Worm (Caenorhabditis elegans) whole organism, late embryonic: ENCODE data around the gene ttll-5.
A peak's percentile ranks its signal among the peaks of the same experiment; 100 is the strongest.

Source experiments
- C08G9.2 ChIP-seq: sonication (generic microtip); optimal IDR thresholded peaks from 2 replicates; lab custom pipeline; 2016; ENCODE audit warnings: mild to moderate bottlenecking, missing genetic modification characterization, moderate library complexity, missing compliant biosample characterization
- T23F11.4 ChIP-seq: fragments of 200-800 bp; sonication (Bioruptor generic); optimal IDR thresholded peaks from 2 replicates; lab custom pipeline; 2018; ENCODE audit warnings: mild to moderate bottlenecking, missing genetic modification characterization, missing compliant biosample characterization
- Y22D7AL.16 ChIP-seq: sonication (generic microtip); optimal IDR thresholded peaks from 2 replicates; lab custom pipeline; 2016; ENCODE audit warnings: missing genetic modification characterization, missing compliant biosample characterization
- ahr-1 ChIP-seq: sonication (generic microtip); optimal IDR thresholded peaks from 2 replicates; lab custom pipeline; 2016; ENCODE audit warnings: missing genetic modification characterization, missing compliant biosample characterization
- ama-1 ChIP-seq: fragments of 150-350 bp; optimal IDR thresholded peaks from 2 replicates; lab custom pipeline; 2014
- ceh-14 ChIP-seq: sonication (generic microtip); optimal IDR thresholded peaks from 2 replicates; lab custom pipeline; 2016; ENCODE audit warnings: missing genotype, missing genetic modification characterization, missing compliant biosample characterization
- ceh-18 ChIP-seq: sonication (generic microtip); optimal IDR thresholded peaks from 2 replicates; lab custom pipeline; 2016; ENCODE audit warnings: missing genetic modification characterization, missing compliant biosample characterization
- ceh-19 ChIP-seq: fragments of 200-800 bp; sonication (Bioruptor generic); optimal IDR thresholded peaks from 2 replicates; lab custom pipeline; 2018; ENCODE audit warnings: mild to moderate bottlenecking, missing genetic modification characterization, missing compliant biosample characterization
- ceh-22 ChIP-seq: sonication (generic microtip); optimal IDR thresholded peaks from 2 replicates; lab custom pipeline; 2017; ENCODE audit warnings: missing biosample characterization, missing genetic modification characterization
- ceh-30 ChIP-seq: fragments of 150-350 bp; optimal IDR thresholded peaks from 2 replicates; lab custom pipeline; 2014; ENCODE audit warnings: missing biosample characterization, missing genetic modification characterization
- ceh-31 ChIP-seq: sonication (generic microtip); optimal IDR thresholded peaks from 2 replicates; lab custom pipeline; 2016; ENCODE audit warnings: missing genetic modification characterization, missing compliant biosample characterization
- ceh-34 ChIP-seq: sonication (generic microtip); optimal IDR thresholded peaks from 2 replicates; lab custom pipeline; 2016; ENCODE audit warnings: mild to moderate bottlenecking, missing genetic modification characterization, missing compliant biosample characterization
- ceh-45 ChIP-seq: fragments of 200-800 bp; sonication (Bioruptor generic); IDR thresholded peaks from 2 replicates; pipeline ENCODE4 v1.3.6; 2022; ENCODE audit warnings: missing genetic modification reagents, missing genetic modification characterization, missing compliant biosample characterization
- ceh-6 ChIP-seq: fragments of 200-800 bp; sonication (Bioruptor generic); optimal IDR thresholded peaks from 2 replicates; lab custom pipeline; 2018; ENCODE audit warnings: mild to moderate bottlenecking, missing genetic modification characterization, missing compliant biosample characterization
- ceh-9 ChIP-seq: sonication (generic microtip); optimal IDR thresholded peaks from 2 replicates; lab custom pipeline; 2016; ENCODE audit warnings: mild to moderate bottlenecking, missing genetic modification characterization, inconsistent platforms, missing compliant biosample characterization
- che-1 ChIP-seq: sonication (generic microtip); optimal IDR thresholded peaks from 2 replicates; lab custom pipeline; 2016; ENCODE audit warnings: mild to moderate bottlenecking, missing genetic modification characterization, missing compliant biosample characterization
- dmd-4 ChIP-seq: sonication (generic microtip); optimal IDR thresholded peaks from 2 replicates; lab custom pipeline; 2016; ENCODE audit warnings: borderline replicate concordance, missing genetic modification characterization, missing compliant biosample characterization
- dve-1 ChIP-seq: sonication (generic microtip); optimal IDR thresholded peaks from 2 replicates; lab custom pipeline; 2017; ENCODE audit warnings: antibody characterized with exemption, mild to moderate bottlenecking, missing genetic modification characterization, missing compliant biosample characterization
- elt-2 ChIP-seq: sonication (generic microtip); optimal IDR thresholded peaks from 2 replicates; lab custom pipeline; 2016; ENCODE audit warnings: missing genetic modification reagents, missing genetic modification characterization, missing compliant biosample characterization
- elt-4 ChIP-seq: sonication (generic microtip); optimal IDR thresholded peaks from 2 replicates; lab custom pipeline; 2016; ENCODE audit warnings: missing genetic modification characterization, missing compliant biosample characterization
- ets-4 ChIP-seq: sonication (generic microtip); optimal IDR thresholded peaks from 2 replicates; lab custom pipeline; 2016; ENCODE audit warnings: missing genetic modification characterization, missing compliant biosample characterization
- eyg-1 ChIP-seq: sonication (generic microtip); optimal IDR thresholded peaks from 2 replicates; lab custom pipeline; 2016; ENCODE audit warnings: missing genotype, missing genetic modification characterization, missing compliant biosample characterization
- fax-1 ChIP-seq: sonication (generic microtip); optimal IDR thresholded peaks from 2 replicates; lab custom pipeline; 2016; ENCODE audit warnings: missing genotype, missing genetic modification characterization, missing compliant biosample characterization
- fkh-10 ChIP-seq: fragments of 150-350 bp; optimal IDR thresholded peaks from 2 replicates; lab custom pipeline; 2014; ENCODE audit warnings: missing biosample characterization, missing genetic modification reagents, missing genetic modification characterization
- gmeb-2 ChIP-seq: sonication (generic microtip); optimal IDR thresholded peaks from 2 replicates; lab custom pipeline; 2016; ENCODE audit warnings: missing genetic modification characterization, inconsistent platforms, missing compliant biosample characterization
- hlh-13 ChIP-seq: fragments of 200-800 bp; sonication (Bioruptor generic); optimal IDR thresholded peaks from 2 replicates; lab custom pipeline; 2018; ENCODE audit warnings: mild to moderate bottlenecking, missing genetic modification characterization, missing compliant biosample characterization
- hlh-30 ChIP-seq: sonication (generic microtip); optimal IDR thresholded peaks from 2 replicates; lab custom pipeline; 2017; ENCODE audit warnings: antibody characterized with exemption, missing genetic modification characterization, missing compliant biosample characterization; ENCODE audit not compliant: insufficient read depth
- hlh-6 ChIP-seq: sonication (generic microtip); optimal IDR thresholded peaks from 2 replicates; lab custom pipeline; 2016; ENCODE audit warnings: missing genotype, missing genetic modification characterization, missing compliant biosample characterization
- hlh-8 ChIP-seq: sonication (generic microtip); optimal IDR thresholded peaks from 2 replicates; lab custom pipeline; 2016; ENCODE audit warnings: missing genotype, missing genetic modification characterization, missing compliant biosample characterization
- lim-6 ChIP-seq: sonication (generic microtip); optimal IDR thresholded peaks from 2 replicates; lab custom pipeline; 2016; ENCODE audit warnings: missing genetic modification characterization, missing compliant biosample characterization
- nfya-1 ChIP-seq: sonication (generic microtip); optimal IDR thresholded peaks from 2 replicates; lab custom pipeline; 2017; ENCODE audit warnings: missing genetic modification characterization, mild to moderate bottlenecking, missing compliant biosample characterization, antibody characterized with exemption, moderate library complexity
- npax-4 ChIP-seq: sonication (generic microtip); optimal IDR thresholded peaks from 2 replicates; lab custom pipeline; 2016; ENCODE audit warnings: missing genetic modification characterization, missing compliant biosample characterization
- odd-2 ChIP-seq: sonication (generic microtip); optimal IDR thresholded peaks from 2 replicates; lab custom pipeline; 2017; ENCODE audit warnings: antibody characterized with exemption, mild to moderate bottlenecking, missing genetic modification characterization, missing compliant biosample characterization
- pat-9 ChIP-seq: fragments of 200-800 bp; sonication (Bioruptor generic); optimal IDR thresholded peaks from 2 replicates; lab custom pipeline; 2018; ENCODE audit warnings: mild to moderate bottlenecking, missing genetic modification characterization, moderate library complexity, missing compliant biosample characterization
- pax-1 ChIP-seq: fragments of 150-350 bp; optimal IDR thresholded peaks from 2 replicates; lab custom pipeline; 2014; ENCODE audit warnings: missing biosample characterization, missing genetic modification characterization
- pha-2 ChIP-seq: sonication (generic microtip); optimal IDR thresholded peaks from 2 replicates; lab custom pipeline; 2017; ENCODE audit warnings: mild to moderate bottlenecking, missing genetic modification characterization, missing compliant biosample characterization
- pha-4 ChIP-seq: fragments of 150-350 bp; optimal IDR thresholded peaks from 2 replicates; lab custom pipeline; 2018; ENCODE audit warnings: missing biosample characterization, missing genetic modification reagents, missing genetic modification characterization
- pqm-1 ChIP-seq: sonication (generic microtip); optimal IDR thresholded peaks from 2 replicates; lab custom pipeline; 2016; ENCODE audit warnings: missing genetic modification characterization, missing compliant biosample characterization
- pros-1 ChIP-seq: fragments of 150-350 bp; optimal IDR thresholded peaks from 2 replicates; lab custom pipeline; 2014; ENCODE audit warnings: missing biosample characterization, missing genetic modification reagents, missing genetic modification characterization
- rnt-1 ChIP-seq: sonication (generic microtip); optimal IDR thresholded peaks from 2 replicates; lab custom pipeline; 2016; ENCODE audit warnings: missing genetic modification characterization, missing compliant biosample characterization
- sox-4 ChIP-seq: sonication (generic microtip); optimal IDR thresholded peaks from 2 replicates; lab custom pipeline; 2017; ENCODE audit warnings: mild to moderate bottlenecking, missing genetic modification characterization, inconsistent platforms, missing compliant biosample characterization
- tbx-2 ChIP-seq: sonication (generic microtip); optimal IDR thresholded peaks from 2 replicates; lab custom pipeline; 2016; ENCODE audit warnings: missing genetic modification characterization, missing compliant biosample characterization
- tbx-7 ChIP-seq: sonication (generic microtip); optimal IDR thresholded peaks from 2 replicates; lab custom pipeline; 2016; ENCODE audit warnings: missing genotype, missing genetic modification characterization, missing compliant biosample characterization
- ttx-3 ChIP-seq: sonication (generic microtip); optimal IDR thresholded peaks from 2 replicates; lab custom pipeline; 2016; ENCODE audit warnings: missing genetic modification reagents, missing genetic modification characterization, missing compliant biosample characterization
- unc-3 ChIP-seq, 2 experiments: fragments of 200-800 bp in 1 of 2; sonication (Bioruptor generic) in 1 of 2; sonication (generic microtip) in 1 of 2; conservative IDR thresholded peaks in 1 of 2; optimal IDR thresholded peaks in 1 of 2; 2 replicates each; pipeline versions ENCODE4 v1.3.6 to Lab custom; 2016 to 2022; ENCODE audit warnings: missing compliant biosample characterization in 2 of 2, missing genetic modification characterization in 2 of 2, missing genetic modification reagents in 1 of 2
- unc-55 ChIP-seq: sonication (generic microtip); optimal IDR thresholded peaks from 2 replicates; lab custom pipeline; 2017; ENCODE audit warnings: missing biosample characterization, missing genetic modification reagents, missing genetic modification characterization
- unc-86 ChIP-seq: sonication (generic microtip); optimal IDR thresholded peaks from 2 replicates; lab custom pipeline; 2016; ENCODE audit warnings: missing genetic modification characterization, missing compliant biosample characterization
- zip-5 ChIP-seq: sonication (generic microtip); optimal IDR thresholded peaks from 2 replicates; lab custom pipeline; 2016; ENCODE audit warnings: missing genetic modification characterization, missing compliant biosample characterization

The ttll-5 gene

ce11 chrV:11545227-11545626, 36.4 kb downstream of the ttll-5 start, which contains the start of gene F38B7.10 (continued):
- no peak for TF ChIP-seq ceh-6 (GFP tag; lab: Kevin White, UChicago)

ce11 chrV:11546795-11547194, 37.9 kb downstream of the ttll-5 start, which contains the start of gene F38B7.11:
Gene F38B7.11, plus strand, starts transcription at chrV:11547095.
- TF ChIP-seq T23F11.4: no peak
- no peak for TF ChIP-seq dmd-4 (tag; lab: Kevin White, UChicago)
- no peak for TF ChIP-seq ceh-30 (tag; lab: Kevin White, UChicago)
- TF ChIP-seq ttx-3 (tag; lab: Kevin White, UChicago): no peak
- no peak for TF ChIP-seq ceh-6 (GFP tag; lab: Kevin White, UChicago)

- TF ChIP-seq pqm-1 (tag; lab: Kevin White, UChicago): no peak
- peak; percentile 39 for TF ChIP-seq ceh-19 (GFP tag; lab: Kevin White, UChicago)
- peak; percentile 3 for TF ChIP-seq ceh-14 (tag; lab: Kevin White, UChicago)
- no peak for TF ChIP-seq che-1 (tag; lab: Kevin White, UChicago)
- peak; percentile 42 for TF ChIP-seq ceh-34 (tag; lab: Kevin White, UChicago)
- TF ChIP-seq pat-9 (tag; lab: Kevin White, UChicago): no peak
- no peak for TF ChIP-seq Y22D7AL.16 (tag; lab: Kevin White, UChicago)
- no peak for TF ChIP-seq ceh-45 (GFP tag; lab: Robert Waterston, UW)
- TF ChIP-seq ttx-3 (tag; lab: Kevin White, UChicago): no peak
- no peak for TF ChIP-seq hlh-13 (GFP tag; lab: Kevin White, UChicago)
- peak; percentile 33 for TF ChIP-seq ceh-31 (tag; lab: Kevin White, UChicago)
- no peak for TF ChIP-seq ama-1 (lab: Kevin White, UChicago)
- no peak for TF ChIP-seq ahr-1 (tag; lab: Kevin White, UChicago)
- TF ChIP-seq dve-1: peak; percentile 36
- TF ChIP-seq dmd-4 (tag; lab: Kevin White, UChicago): no peak
- no peak for TF ChIP-seq ets-4 (tag; lab: Kevin White, UChicago)
- TF ChIP-seq elt-4 (tag; lab: Kevin White, UChicago): no peak
- no peak for TF ChIP-seq npax-4
- no peak for TF ChIP-seq ceh-9 (tag; lab: Kevin White, UChicago)
- no peak for TF ChIP-seq gmeb-2
- no peak for TF ChIP-seq hlh-6 (tag; lab: Kevin White, UChicago)
- no peak for TF ChIP-seq fax-1 (tag; lab: Kevin White, UChicago)
- peak; percentile 95 for TF ChIP-seq hlh-30
- TF ChIP-seq pros-1 (tag; lab: Kevin White, UChicago): no peak
- TF ChIP-seq rnt-1: no peak
- TF ChIP-seq unc-3 (GFP tag; conservative IDR thresholded peaks at IDR 0.05; lab: Robert Waterston, UW): no peak
- TF ChIP-seq unc-3 (tag; optimal IDR thresholded peaks at IDR 0.05; lab: Kevin White, UChicago): no peak
- TF ChIP-seq sox-4: no peak
- TF ChIP-seq lim-6: no peak
- no peak for TF ChIP-seq fkh-10
- peak; percentile 51 for TF ChIP-seq unc-55
- no peak for TF ChIP-seq ceh-18 (tag; lab: Kevin White, UChicago)
- no peak for TF ChIP-seq C08G9.2 (tag; lab: Kevin White, UChicago)
- TF ChIP-seq elt-2 (tag; lab: Kevin White, UChicago): peak; percentile 71
- no peak for TF ChIP-seq zip-5 (tag; lab: Kevin White, UChicago)
- no peak for TF ChIP-seq pha-2 (tag; lab: Kevin White, UChicago)
- TF ChIP-seq odd-2: no peak
- peak; percentile 58 for TF ChIP-seq nfya-1
- TF ChIP-seq eyg-1 (tag; lab: Kevin White, UChicago): no peak
- TF ChIP-seq hlh-8 (tag; lab: Kevin White, UChicago): peak; percentile 12
- TF ChIP-seq unc-86: no peak
- TF ChIP-seq ceh-22 (tag; lab: Kevin White, UChicago): no peak
- TF ChIP-seq pax-1: no peak
- peak; percentile 51 for TF ChIP-seq tbx-2 (tag; lab: Kevin White, UChicago)
- no peak for TF ChIP-seq tbx-7
- no peak for TF ChIP-seq pha-4 (tag; lab: Kevin White, UChicago)
Observed at ce11 chrV:11548914-11549406, 40.1 kb downstream of the ttll-5 start, which contains the start of the genes F38B7.17 and F38B7.3. Gene F38B7.17, minus strand, starts transcription at chrV:11548964. Gene F38B7.3, plus strand, starts transcription at chrV:11549107.
